Worm (Caenorhabditis elegans) whole organism, mixed stage, embryonic: Measurements from ENCODE around the gene Y39G8B.2.

Source experiments
- lsy-2 ChIP-seq: fragments of 150-350 bp; optimal IDR thresholded peaks from 2 replicates; lab custom pipeline; 2014; ENCODE audit warnings: missing biosample characterization, missing genetic modification characterization
- mab-5 ChIP-seq: fragments of 150-350 bp; optimal IDR thresholded peaks from 2 replicates; lab custom pipeline; 2014; ENCODE audit warnings: missing biosample characterization, missing genetic modification characterization
- mep-1 ChIP-seq: fragments of 150-350 bp; optimal IDR thresholded peaks from 2 replicates; lab custom pipeline; 2017; ENCODE audit warnings: missing biosample characterization, missing genetic modification reagents, missing genetic modification characterization, inconsistent platforms
- mls-2 ChIP-seq: sonication (generic microtip); optimal IDR thresholded peaks from 2 replicates; lab custom pipeline; 2016; ENCODE audit warnings: mild to moderate bottlenecking, missing genetic modification characterization, moderate library complexity, missing compliant biosample characterization
- nhr-237 ChIP-seq: fragments of 150-350 bp; optimal IDR thresholded peaks from 2 replicates; lab custom pipeline; 2014; ENCODE audit warnings: missing biosample characterization, missing genetic modification characterization
- unc-39 ChIP-seq: fragments of 150-350 bp; optimal IDR thresholded peaks from 2 replicates; lab custom pipeline; 2014; ENCODE audit warnings: missing biosample characterization, missing genetic modification characterization
- unc-62 ChIP-seq: fragments of 150-350 bp; optimal IDR thresholded peaks from 2 replicates; lab custom pipeline; 2014; ENCODE audit warnings: missing biosample characterization, missing genetic modification reagents, missing genetic modification characterization

DNA sequence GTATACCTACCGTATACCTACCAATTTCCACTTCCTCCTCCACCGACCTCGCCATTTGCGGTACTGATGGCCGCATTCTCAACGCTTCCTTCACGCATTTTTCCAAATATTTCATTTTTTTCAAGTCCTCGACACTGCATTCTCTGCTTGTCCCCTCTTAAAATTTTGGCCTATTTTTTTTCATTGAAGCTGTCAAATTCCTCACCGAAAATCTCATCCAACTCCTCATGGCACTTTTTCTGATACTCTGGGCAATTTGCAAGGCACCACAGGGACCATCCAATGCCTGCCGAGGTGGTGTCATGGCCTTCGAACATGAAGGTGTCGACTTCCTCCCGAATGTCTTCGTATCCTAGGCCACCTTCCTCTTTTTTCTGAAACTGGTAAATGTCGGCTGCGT is 38.6 kb upstream of the Y39G8B.2 start:
- TF ChIP-seq unc-62 (GFP tag; lab: Kevin White, UChicago) (no peak), unc-39 (no peak), mls-2 (tag; lab: Kevin White, UChicago) (no peak), lsy-2 (tag; lab: Kevin White, UChicago) (no peak), mab-5 (tag; lab: Kevin White, UChicago) (no peak), mep-1 (no peak), nhr-237 (tag; lab: Kevin White, UChicago) (no peak)
